Worm (Caenorhabditis elegans): ENCODE measurements around the gene mrps-11.

DNA sequence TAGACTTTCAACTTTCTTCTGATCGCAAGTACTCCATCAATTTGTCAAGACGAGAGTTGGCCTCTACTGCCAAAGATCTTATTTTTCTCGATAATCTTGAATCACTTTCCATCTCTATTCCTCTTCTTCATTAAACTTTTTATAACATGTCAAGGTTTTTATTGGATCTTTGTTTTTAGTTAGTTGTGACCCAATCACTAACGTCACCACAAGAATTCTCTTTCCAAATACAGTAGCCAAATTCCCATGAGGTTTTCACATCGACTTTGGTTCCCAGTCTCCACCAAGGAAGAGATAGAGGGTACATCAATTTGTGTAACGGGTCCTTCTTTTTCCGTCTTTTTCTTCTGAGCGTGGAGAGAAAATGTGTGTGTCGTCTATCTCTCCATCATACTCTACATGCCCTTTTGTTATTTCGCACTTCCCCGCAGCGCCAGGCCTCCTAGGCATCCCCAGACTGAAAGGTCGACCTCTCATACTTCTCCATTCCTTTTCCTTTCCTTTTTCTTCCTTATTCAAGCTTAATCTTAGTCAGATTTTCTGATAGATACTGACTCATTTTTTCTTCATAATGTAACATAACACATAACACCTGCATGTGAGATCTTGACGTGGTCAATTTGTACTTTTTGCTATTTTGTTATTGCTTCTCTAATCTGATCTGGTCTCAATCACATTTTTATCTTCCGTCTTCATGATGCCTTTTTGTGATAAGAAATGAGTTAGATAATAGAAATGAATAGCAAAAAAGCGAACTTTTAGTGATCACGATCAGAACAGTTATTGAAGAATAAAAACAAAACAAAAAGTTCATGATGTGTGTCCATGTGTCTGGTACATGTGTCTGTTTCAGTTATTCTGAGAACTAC is 44.8 kb upstream of the mrps-11 start:
- TF ChIP-seq nhr-11 (tag; optimal IDR thresholded peaks at IDR 0.05): no peak
- no peak for TF ChIP-seq nhr-12 (tag; optimal IDR thresholded peaks at IDR 0.05)
